Worm (Caenorhabditis elegans) whole organism, L4 larva: ENCODE measurements around the gene col-129.
A peak's percentile ranks its signal among the peaks of the same experiment; 100 is the strongest.

Experiments
- D1046.2 ChIP-seq: fragments of 200-800 bp; sonication (Bioruptor generic); IDR thresholded peaks from 2 replicates; pipeline ENCODE4 v1.3.6; 2022; ENCODE audit warnings: missing genetic modification characterization, missing compliant biosample characterization
- F37D6.2 ChIP-seq: sonication (generic microtip); optimal IDR thresholded peaks from 2 replicates; lab custom pipeline; 2016; ENCODE audit warnings: mild to moderate bottlenecking, missing genetic modification characterization, missing compliant biosample characterization
- R02D3.7 ChIP-seq: fragments of 150-350 bp; sonication (generic microtip); optimal IDR thresholded peaks from 3 replicates; lab custom pipeline; 2014; ENCODE audit warnings: missing biosample characterization, missing genetic modification characterization
- T20F7.1 ChIP-seq: fragments of 200-800 bp; sonication (Bioruptor generic); optimal IDR thresholded peaks from 2 replicates; lab custom pipeline; 2018; ENCODE audit warnings: mild to moderate bottlenecking, missing genetic modification characterization, missing compliant biosample characterization
- T26A8.4 ChIP-seq: fragments of 200-800 bp; sonication (Bioruptor generic); IDR thresholded peaks from 2 replicates; pipeline ENCODE4 v1.3.6; 2022; ENCODE audit warnings: missing genetic modification characterization, missing compliant biosample characterization
- Y48G9A.11 ChIP-seq: fragments of 200-800 bp; sonication (Bioruptor generic); IDR thresholded peaks from 2 replicates; pipeline ENCODE4 v1.3.6; 2022; ENCODE audit warnings: missing genetic modification reagents, missing genetic modification characterization, missing compliant biosample characterization
- ZK337.2 ChIP-seq: fragments of 200-800 bp; sonication (Bioruptor generic); IDR thresholded peaks from 2 replicates; pipeline ENCODE4 v1.3.6; 2022; ENCODE audit warnings: missing genetic modification reagents, missing genetic modification characterization, missing compliant biosample characterization
- ZK546.5 ChIP-seq, 2 experiments: sonication (generic microtip); optimal IDR thresholded peaks; 2 replicates each; lab custom pipeline; 2017; ENCODE audit warnings: missing biosample characterization in 2 of 2, missing genetic modification characterization in 2 of 2
- aha-1 ChIP-seq: fragments of 150-350 bp; peaks from one replicate; lab custom pipeline; 2014; ENCODE audit warnings: missing biosample characterization, missing genetic modification characterization
- ama-1 ChIP-seq: fragments of 150-350 bp; optimal IDR thresholded peaks from 2 replicates; lab custom pipeline; 2014; ENCODE audit warnings: inconsistent platforms, mixed read lengths
- ceh-20 ChIP-seq: fragments of 200-800 bp; sonication (Bioruptor generic); IDR thresholded peaks from 2 replicates; pipeline ENCODE4 v1.3.6; 2022; ENCODE audit warnings: missing genetic modification reagents, missing genetic modification characterization, missing compliant biosample characterization
- ceh-28 ChIP-seq: fragments of 150-350 bp; optimal IDR thresholded peaks from 2 replicates; lab custom pipeline; 2014; ENCODE audit warnings: missing biosample characterization, missing genetic modification reagents, missing genetic modification characterization
- ceh-62 ChIP-seq: sonication (generic microtip); optimal IDR thresholded peaks from 2 replicates; lab custom pipeline; 2017; ENCODE audit warnings: missing biosample characterization, missing genetic modification characterization
- ceh-82 ChIP-seq: sonication (generic microtip); optimal IDR thresholded peaks from 2 replicates; lab custom pipeline; 2017; ENCODE audit warnings: missing biosample characterization, missing genetic modification characterization
- ces-1 ChIP-seq: fragments of 150-350 bp; sonication (generic microtip); optimal IDR thresholded peaks from 4 replicates; lab custom pipeline; 2014; ENCODE audit warnings: missing biosample characterization, missing genetic modification reagents, missing genetic modification characterization
- daf-16 ChIP-seq, 3 experiments: sonication (generic microtip); optimal IDR thresholded peaks; 2 replicates each; lab custom pipeline; 2016 to 2017; ENCODE audit warnings: missing genetic modification characterization in 3 of 3, missing genetic modification reagents in 3 of 3, mild to moderate bottlenecking in 2 of 3, missing compliant biosample characterization in 2 of 3, missing biosample characterization in 1 of 3, moderate library complexity in 1 of 3
- dmd-6 ChIP-seq: fragments of 200-800 bp; sonication (Bioruptor generic); IDR thresholded peaks from 2 replicates; pipeline ENCODE4 v1.3.6; 2022; ENCODE audit warnings: missing genetic modification reagents, missing genetic modification characterization, missing compliant biosample characterization
- dmd-9 ChIP-seq: fragments of 200-800 bp; sonication (Bioruptor generic); IDR thresholded peaks from 2 replicates; pipeline ENCODE4 v1.3.6; 2022; ENCODE audit warnings: missing genetic modification reagents, missing genetic modification characterization, missing compliant biosample characterization
- dpl-1 ChIP-seq: fragments of 150-350 bp; optimal IDR thresholded peaks from 2 replicates; lab custom pipeline; 2014; ENCODE audit warnings: missing biosample characterization, missing genetic modification reagents, missing genetic modification characterization
- dve-1 ChIP-seq: sonication (generic microtip); optimal IDR thresholded peaks from 2 replicates; lab custom pipeline; 2017; ENCODE audit warnings: antibody characterized with exemption, mild to moderate bottlenecking, missing genetic modification characterization, missing compliant biosample characterization; ENCODE audit not compliant: insufficient read depth
- fkh-10 ChIP-seq: fragments of 150-350 bp; optimal IDR thresholded peaks from 2 replicates; lab custom pipeline; 2014; ENCODE audit warnings: missing biosample characterization, missing genetic modification reagents, missing genetic modification characterization
- hlh-11 ChIP-seq: fragments of 200-800 bp; sonication (Bioruptor generic); optimal IDR thresholded peaks from 2 replicates; lab custom pipeline; 2018; ENCODE audit warnings: mild to moderate bottlenecking, missing genetic modification characterization, missing compliant biosample characterization
- hmg-1.1 ChIP-seq: fragments of 200-800 bp; sonication (Bioruptor generic); IDR thresholded peaks from 2 replicates; pipeline ENCODE4 v1.3.6; 2022; ENCODE audit warnings: missing genetic modification reagents, missing genetic modification characterization, missing compliant biosample characterization
- lin-13 ChIP-seq: fragments of 150-350 bp; optimal IDR thresholded peaks from 2 replicates; lab custom pipeline; 2014; ENCODE audit warnings: missing biosample characterization, missing genetic modification reagents, missing genetic modification characterization
- lin-38 ChIP-seq: fragments of 200-800 bp; sonication (Bioruptor generic); IDR thresholded peaks from 2 replicates; pipeline ENCODE4 v1.3.6; 2022; ENCODE audit warnings: missing genetic modification reagents, missing genetic modification characterization, missing compliant biosample characterization
- lir-3 ChIP-seq: sonication (generic microtip); optimal IDR thresholded peaks from 2 replicates; lab custom pipeline; 2016; ENCODE audit warnings: mild to moderate bottlenecking, missing genetic modification characterization, missing compliant biosample characterization
- lsy-2 ChIP-seq, 2 experiments: fragments of 150-350 bp in 1 of 2; sonication (generic microtip) in 1 of 2; optimal IDR thresholded peaks; 2 replicates each; lab custom pipeline; 2014 to 2017; ENCODE audit warnings: missing biosample characterization in 2 of 2, missing genetic modification characterization in 2 of 2
- madf-5 ChIP-seq, 2 experiments: fragments of 200-800 bp; sonication (Bioruptor generic); IDR thresholded peaks; 2 replicates each; pipeline ENCODE4 v1.3.6; 2022; ENCODE audit warnings: missing compliant biosample characterization in 2 of 2, missing genetic modification characterization in 2 of 2
- mdl-1 ChIP-seq, 2 experiments: fragments of 150-350 bp in 1 of 2; sonication (generic microtip) in 1 of 2; optimal IDR thresholded peaks; 2 replicates each; lab custom pipeline; 2014 to 2017; ENCODE audit warnings: missing biosample characterization in 2 of 2, missing genetic modification characterization in 2 of 2
- mep-1 ChIP-seq: fragments of 150-350 bp; sonication (generic microtip); optimal IDR thresholded peaks from 3 replicates; lab custom pipeline; 2014; ENCODE audit warnings: missing biosample characterization, missing genetic modification characterization
- mes-2 ChIP-seq: sonication (generic microtip); optimal IDR thresholded peaks from 2 replicates; lab custom pipeline; 2016; ENCODE audit warnings: missing genotype, mild to moderate bottlenecking, missing genetic modification characterization, missing compliant biosample characterization; ENCODE audit not compliant: poor library complexity, severe bottlenecking
- mxl-3 ChIP-seq: fragments of 200-800 bp; sonication (Bioruptor generic); optimal IDR thresholded peaks from 2 replicates; lab custom pipeline; 2018; ENCODE audit warnings: mild to moderate bottlenecking, missing genetic modification characterization, missing compliant biosample characterization
- nhr-10 ChIP-seq: fragments of 150-350 bp; optimal IDR thresholded peaks from 2 replicates; lab custom pipeline; 2014; ENCODE audit warnings: missing biosample characterization, missing genetic modification characterization
- nhr-237 ChIP-seq: sonication (generic microtip); optimal IDR thresholded peaks from 2 replicates; lab custom pipeline; 2017; ENCODE audit warnings: missing biosample characterization, missing genetic modification characterization
- nhr-28 ChIP-seq: fragments of 150-350 bp; optimal IDR thresholded peaks from 2 replicates; lab custom pipeline; 2014; ENCODE audit warnings: missing biosample characterization, missing genetic modification characterization
- nhr-48 ChIP-seq: sonication (generic microtip); optimal IDR thresholded peaks from 2 replicates; lab custom pipeline; 2016; ENCODE audit warnings: mild to moderate bottlenecking, missing genetic modification characterization, missing compliant biosample characterization
- nhr-6 ChIP-seq: fragments of 150-350 bp; optimal IDR thresholded peaks from 2 replicates; lab custom pipeline; 2014; ENCODE audit warnings: missing biosample characterization, missing genetic modification characterization
- nhr-77 ChIP-seq: fragments of 150-350 bp; optimal IDR thresholded peaks from 2 replicates; lab custom pipeline; 2014; ENCODE audit warnings: missing biosample characterization, missing genetic modification characterization
- php-3 ChIP-seq: fragments of 200-800 bp; sonication (Bioruptor generic); IDR thresholded peaks from 2 replicates; pipeline ENCODE4 v1.3.6; 2022; ENCODE audit warnings: missing genetic modification reagents, missing genetic modification characterization, missing compliant biosample characterization
- pqm-1 ChIP-seq: sonication (generic microtip); optimal IDR thresholded peaks from 2 replicates; lab custom pipeline; 2017; ENCODE audit warnings: missing biosample characterization, missing genetic modification characterization
- saeg-2 ChIP-seq: fragments of 200-800 bp; sonication (Bioruptor generic); IDR thresholded peaks from 2 replicates; pipeline ENCODE4 v1.3.6; 2022; ENCODE audit warnings: missing genetic modification reagents, missing genetic modification characterization, missing compliant biosample characterization
- snpc-4 ChIP-seq: fragments of 150-350 bp; optimal IDR thresholded peaks from 2 replicates; lab custom pipeline; 2014; ENCODE audit warnings: missing biosample characterization, missing genetic modification characterization
- unc-62 ChIP-seq, 3 experiments: fragments of 150-350 bp in 1 of 3; sonication (generic microtip); optimal IDR thresholded peaks in 2 of 3; peaks in 1 of 3; 1 replicate in 1 of 3; 2 replicates in 2 of 3; lab custom pipeline; 2014 to 2017; ENCODE audit warnings: missing biosample characterization in 3 of 3, missing genetic modification characterization in 3 of 3, missing genetic modification reagents in 3 of 3, missing genotype in 1 of 3
- vab-7 ChIP-seq: fragments of 200-800 bp; sonication (Bioruptor generic); IDR thresholded peaks from 2 replicates; pipeline ENCODE4 v1.3.6; 2022; ENCODE audit warnings: missing genetic modification reagents, missing genetic modification characterization, missing compliant biosample characterization
- zag-1 ChIP-seq: fragments of 150-350 bp; optimal IDR thresholded peaks from 2 replicates; lab custom pipeline; 2014; ENCODE audit warnings: missing biosample characterization, missing genetic modification characterization
- zfp-2 ChIP-seq: sonication (generic microtip); optimal IDR thresholded peaks from 2 replicates; lab custom pipeline; 2016; ENCODE audit warnings: mild to moderate bottlenecking, missing genetic modification characterization, missing compliant biosample characterization

col-129 gene

DNA sequence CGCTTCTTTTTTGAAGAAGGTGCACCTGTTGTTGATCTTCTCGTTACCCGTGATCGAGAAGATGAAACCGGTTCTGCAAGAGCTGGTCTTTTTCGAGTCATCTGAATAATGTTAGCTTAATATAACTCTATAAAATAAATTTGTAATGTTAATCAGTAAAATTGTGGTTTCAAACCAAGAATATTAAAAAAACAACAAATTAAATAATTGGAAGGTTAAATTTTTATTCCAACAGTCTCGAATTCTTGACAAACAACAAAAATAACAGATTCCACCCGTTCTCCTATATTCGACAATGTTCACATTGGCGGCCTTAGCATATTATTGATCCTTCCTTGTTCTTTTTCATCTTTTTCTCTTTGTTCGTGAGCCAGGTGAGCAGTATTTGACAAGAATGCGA, 18.1 kb downstream of the col-129 start, which contains the start of gene mig-32:
Gene mig-32, minus strand, starts transcription at position 101 of the 400 bp plus-strand sequence.
- TF ChIP-seq T20F7.1 (GFP tag; lab: Kevin White, UChicago) (no peak), zfp-2 (tag; lab: Kevin White, UChicago) (no peak), vab-7 (GFP tag; lab: Robert Waterston, UW) (no peak)

DNA sequence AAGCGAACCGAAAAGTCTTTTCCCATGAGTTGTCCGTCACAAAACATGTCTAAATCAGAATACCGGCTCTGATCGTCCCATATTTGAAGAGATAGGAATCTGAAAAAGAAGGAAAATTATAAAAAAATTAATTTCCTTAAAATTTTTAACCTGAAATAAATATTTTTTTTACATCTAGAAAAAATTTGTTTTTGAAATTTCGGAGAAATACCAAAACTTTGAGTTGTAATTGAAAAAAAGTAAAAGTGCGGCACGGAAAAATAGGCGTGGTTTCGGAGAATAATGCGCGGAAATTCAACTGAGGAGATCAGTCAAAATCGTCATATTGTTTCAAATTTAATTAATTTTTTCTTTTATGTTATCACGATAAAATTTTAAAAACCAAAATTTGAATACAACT, 20.7 kb downstream of the col-129 start, which contains the start of gene F11A10.6:
Gene F11A10.6, minus strand, starts transcription at position 101 of the 400 bp plus-strand sequence.
- TF ChIP-seq unc-62 (GFP tag; optimal IDR thresholded peaks at IDR 0.05 in 1 of 2; lab: Kevin White, UChicago) (peak in 1 of 2 experiments; percentile 38), unc-62 (tag; optimal IDR thresholded peaks at IDR 0.05; lab: Kevin White, UChicago) (no peak), lsy-2 (tag; optimal IDR thresholded peaks at IDR 0.05; lab: Kevin White, UChicago) (no peak), ceh-20 (GFP tag; lab: Robert Waterston, UW) (no peak), pqm-1 (no peak), dpl-1 (GFP tag; lab: Kevin White, UChicago) (no peak), R02D3.7 (tag; lab: Kevin White, UChicago) (no peak), T26A8.4 (GFP tag; lab: Robert Waterston, UW) (no peak)

DNA sequence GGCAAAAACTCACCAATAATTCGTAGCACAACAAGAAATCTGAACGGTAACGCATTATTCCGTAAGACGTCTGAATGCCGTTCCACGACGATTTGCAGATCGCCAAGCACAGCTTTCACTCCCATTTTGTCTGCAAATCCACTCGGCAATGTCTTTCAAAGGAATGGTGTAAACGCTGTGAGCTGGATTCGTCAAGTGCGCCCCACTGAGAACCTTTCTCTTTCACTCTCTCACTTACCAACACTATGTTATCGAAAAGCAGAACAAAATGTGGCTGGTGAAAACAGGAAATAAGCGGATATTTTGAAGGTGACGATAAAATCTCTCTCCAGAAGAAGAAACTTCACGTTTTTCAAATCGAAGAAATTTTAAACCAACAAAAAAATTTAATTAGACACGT, 21.3 kb downstream of the col-129 start:
- TF ChIP-seq vab-7 (GFP tag; lab: Robert Waterston, UW) (no peak), mdl-1 (tag; optimal IDR thresholded peaks at IDR 0.05; lab: Kevin White, UChicago) (peak in 1 of 2 experiments; percentile 21), Y48G9A.11 (GFP tag; lab: Robert Waterston, UW) (0 out of 2 replicates have a peak, but pooled peaks have one; percentile 21), daf-16 (GFP tag; optimal IDR thresholded peaks at IDR 0.05; lab: Kevin White, UChicago) (no peak), daf-16 (tag; optimal IDR thresholded peaks at IDR 0.05; lab: Kevin White, UChicago) (peak; percentile 17), dmd-6 (GFP tag; lab: Robert Waterston, UW) (0 out of 2 replicates have a peak, but pooled peaks have one; percentile 9), ces-1 (no peak), mep-1 (tag; lab: Kevin White, UChicago) (peak; percentile 51), lir-3 (tag; lab: Kevin White, UChicago) (no peak), nhr-48 (tag; lab: Kevin White, UChicago) (no peak), saeg-2 (GFP tag; lab: Robert Waterston, UW) (0 out of 2 replicates have a peak, but pooled peaks have one; percentile 14), unc-62 (GFP tag; optimal IDR thresholded peaks at IDR 0.05 in 1 of 2; lab: Kevin White, UChicago) (peak in 1 of 2 experiments; percentile 37), unc-62 (tag; optimal IDR thresholded peaks at IDR 0.05; lab: Kevin White, UChicago) (no peak), ceh-28 (tag; lab: Kevin White, UChicago) (no peak), F37D6.2 (tag; lab: Kevin White, UChicago) (no peak), dve-1 (tag; lab: Kevin White, UChicago) (peak; percentile 20), lsy-2 (tag; optimal IDR thresholded peaks at IDR 0.05; lab: Kevin White, UChicago) (peak in 1 of 2 experiments; percentile 50), ama-1 (lab: Kevin White, UChicago) (peak; percentile 84), snpc-4 (tag; lab: Kevin White, UChicago) (no peak), nhr-28 (tag; lab: Kevin White, UChicago) (no peak), fkh-10 (GFP tag; lab: Kevin White, UChicago) (no peak), dpl-1 (GFP tag; lab: Kevin White, UChicago) (peak; percentile 41), mxl-3 (GFP tag; lab: Kevin White, UChicago) (peak; percentile 49), hlh-11 (tag; lab: Kevin White, UChicago) (peak; percentile 26), hmg-1.1 (GFP tag; lab: Robert Waterston, UW) (no peak), aha-1 (tag; lab: Kevin White, UChicago) (peak; percentile 44), mes-2 (tag; lab: Kevin White, UChicago) (peak; percentile 62), nhr-237 (tag; lab: Kevin White, UChicago) (no peak), ceh-82 (tag; lab: Kevin White, UChicago) (no peak), php-3 (GFP tag; lab: Robert Waterston, UW) (0 out of 2 replicates have a peak, but pooled peaks have one; percentile 15), ZK337.2 (GFP tag; lab: Robert Waterston, UW) (no peak), lin-38 (GFP tag; lab: Robert Waterston, UW) (peak; percentile 70), dmd-9 (no peak), ZK546.5 (tag; optimal IDR thresholded peaks at IDR 0.05; lab: Kevin White, UChicago) (no peak), ceh-62 (tag; lab: Kevin White, UChicago) (no peak), nhr-77 (no peak), madf-5 (GFP tag; IDR thresholded peaks at IDR 0.05; lab: Robert Waterston, UW) (no peak), nhr-6 (peak; percentile 16), D1046.2 (no peak), zag-1 (tag; lab: Kevin White, UChicago) (no peak), nhr-10 (tag; lab: Kevin White, UChicago) (no peak), lin-13 (GFP tag; lab: Kevin White, UChicago) (no peak)
